Worm (Caenorhabditis elegans) whole organism, midembryonic: ENCODE measurements around the gene pycr-1.
A peak's percentile ranks its signal among the peaks of the same experiment; 100 is the strongest.

Source experiments
- T22C8.4 ChIP-seq: fragments of 200-800 bp; sonication (Bioruptor generic); IDR thresholded peaks from 2 replicates; pipeline ENCODE4 v1.3.6; 2022; ENCODE audit warnings: missing genetic modification characterization, missing compliant biosample characterization
- cog-1 ChIP-seq: sonication (generic microtip); optimal IDR thresholded peaks from 2 replicates; lab custom pipeline; 2016; ENCODE audit warnings: missing genetic modification characterization, missing compliant biosample characterization
- flt-1 ChIP-seq: fragments of 200-800 bp; sonication (Bioruptor generic); IDR thresholded peaks from 2 replicates; pipeline ENCODE4 v1.3.6; 2022; ENCODE audit warnings: missing genetic modification characterization, missing compliant biosample characterization
- klf-2 ChIP-seq: fragments of 200-800 bp; sonication (Bioruptor generic); conservative IDR thresholded peaks from 2 replicates; pipeline ENCODE4 v1.3.6; 2022; ENCODE audit warnings: missing genetic modification reagents, missing genetic modification characterization, missing compliant biosample characterization
- med-1 ChIP-seq: sonication (generic microtip); optimal IDR thresholded peaks from 2 replicates; lab custom pipeline; 2017; ENCODE audit warnings: missing genetic modification characterization, mild to moderate bottlenecking, missing compliant biosample characterization, antibody characterized with exemption, missing genetic modification reagents; ENCODE audit not compliant: insufficient read depth
- ref-1 ChIP-seq: fragments of 200-800 bp; sonication (Bioruptor generic); conservative IDR thresholded peaks from 2 replicates; pipeline ENCODE4 v1.3.6; 2022; ENCODE audit warnings: missing genetic modification reagents, missing genetic modification characterization, missing compliant biosample characterization
- tab-1 ChIP-seq: fragments of 200-800 bp; sonication (Bioruptor generic); IDR thresholded peaks from 2 replicates; pipeline ENCODE4 v1.3.6; 2022; ENCODE audit warnings: missing genetic modification characterization, missing compliant biosample characterization
- ztf-23 ChIP-seq: fragments of 200-800 bp; sonication (Bioruptor generic); IDR thresholded peaks from 2 replicates; pipeline ENCODE4 v1.3.6; 2022; ENCODE audit warnings: missing genetic modification reagents, missing genetic modification characterization, missing compliant biosample characterization
- ztf-29 ChIP-seq: fragments of 200-800 bp; sonication (Bioruptor generic); IDR thresholded peaks from 2 replicates; pipeline ENCODE4 v1.3.6; 2022; ENCODE audit warnings: missing genetic modification reagents, missing genetic modification characterization, missing compliant biosample characterization

The pycr-1 gene

ce11 chrX:12179090-12179488, 32.5 kb downstream of the pycr-1 start:
- TF ChIP-seq ztf-23 (GFP tag; lab: Robert Waterston, UW), result no peak
- TF ChIP-seq cog-1 (tag; lab: Kevin White, UChicago), result no peak
- no peak for TF ChIP-seq klf-2
- no peak for TF ChIP-seq ref-1 (GFP tag; lab: Robert Waterston, UW)
- no peak for TF ChIP-seq med-1 (GFP tag; lab: Kevin White, UChicago)
- TF ChIP-seq flt-1 (GFP tag; lab: Robert Waterston, UW), result no peak
- TF ChIP-seq ztf-29 (GFP tag; lab: Robert Waterston, UW), result no peak
- no peak for TF ChIP-seq tab-1 (GFP tag; lab: Robert Waterston, UW)
- TF ChIP-seq T22C8.4 (GFP tag; lab: Robert Waterston, UW), result no peak

ce11 chrX:12179817-12180384, 33.3 kb downstream of the pycr-1 start:
- 0 out of 2 replicates have a peak, but pooled peaks have one; percentile 66 for TF ChIP-seq tab-1 (GFP tag; lab: Robert Waterston, UW)
- no peak for TF ChIP-seq flt-1 (GFP tag; lab: Robert Waterston, UW)
- no peak for TF ChIP-seq ref-1 (GFP tag; lab: Robert Waterston, UW)
- no peak for TF ChIP-seq cog-1 (tag; lab: Kevin White, UChicago)
- no peak for TF ChIP-seq med-1 (GFP tag; lab: Kevin White, UChicago)
- no peak for TF ChIP-seq ztf-29 (GFP tag; lab: Robert Waterston, UW)

ce11 chrX:12180681-12181080, 34.0 kb downstream of the pycr-1 start:
- TF ChIP-seq med-1 (GFP tag; lab: Kevin White, UChicago), result no peak
- no peak for TF ChIP-seq flt-1 (GFP tag; lab: Robert Waterston, UW)
- no peak for TF ChIP-seq ref-1 (GFP tag; lab: Robert Waterston, UW)
- no peak for TF ChIP-seq ztf-29 (GFP tag; lab: Robert Waterston, UW)
- TF ChIP-seq ztf-23 (GFP tag; lab: Robert Waterston, UW), result no peak
- TF ChIP-seq tab-1 (GFP tag; lab: Robert Waterston, UW), result no peak
- no peak for TF ChIP-seq cog-1 (tag; lab: Kevin White, UChicago)
- no peak for TF ChIP-seq T22C8.4 (GFP tag; lab: Robert Waterston, UW)
- TF ChIP-seq klf-2, result no peak

ce11 chrX:12181606-12182005, 35.0 kb downstream of the pycr-1 start:
- no peak for TF ChIP-seq ztf-23 (GFP tag; lab: Robert Waterston, UW)
- no peak for TF ChIP-seq flt-1 (GFP tag; lab: Robert Waterston, UW)
- no peak for TF ChIP-seq klf-2
- no peak for TF ChIP-seq T22C8.4 (GFP tag; lab: Robert Waterston, UW)
- TF ChIP-seq tab-1 (GFP tag; lab: Robert Waterston, UW), result no peak
- TF ChIP-seq cog-1 (tag; lab: Kevin White, UChicago), result no peak

ce11 chrX:12182684-12183477, 36.2 kb downstream of the pycr-1 start:
- no peak for TF ChIP-seq ztf-29 (GFP tag; lab: Robert Waterston, UW)
- peak; percentile 51 for TF ChIP-seq cog-1 (tag; lab: Kevin White, UChicago)
- TF ChIP-seq flt-1 (GFP tag; lab: Robert Waterston, UW), result 0 out of 2 replicates have a peak, but pooled peaks have one; percentile 19

- TF ChIP-seq ref-1 (GFP tag; lab: Robert Waterston, UW) (no peak), ztf-23 (GFP tag; lab: Robert Waterston, UW) (no peak), ztf-29 (GFP tag; lab: Robert Waterston, UW) (no peak), klf-2 (no peak), cog-1 (tag; lab: Kevin White, UChicago) (no peak)
These were observed 37.8 kb downstream of the pycr-1 start for ce11 chrX:12184393-12184792.

ce11 chrX:12185847-12186559, 39.4 kb downstream of the pycr-1 start:
- TF ChIP-seq tab-1 (GFP tag; lab: Robert Waterston, UW), result no peak
- TF ChIP-seq cog-1 (tag; lab: Kevin White, UChicago), result no peak
- TF ChIP-seq flt-1 (GFP tag; lab: Robert Waterston, UW), result no peak
- TF ChIP-seq ref-1 (GFP tag; lab: Robert Waterston, UW), result no peak
- TF ChIP-seq ztf-23 (GFP tag; lab: Robert Waterston, UW), result no peak
- no peak for TF ChIP-seq klf-2
- no peak for TF ChIP-seq T22C8.4 (GFP tag; lab: Robert Waterston, UW)
- TF ChIP-seq ztf-29 (GFP tag; lab: Robert Waterston, UW), result no peak
- TF ChIP-seq med-1 (GFP tag; lab: Kevin White, UChicago), result no peak

ce11 chrX:12186592-12186991, 40.0 kb downstream of the pycr-1 start:
- TF ChIP-seq T22C8.4 (GFP tag; lab: Robert Waterston, UW) (no peak), cog-1 (tag; lab: Kevin White, UChicago) (no peak), ztf-29 (GFP tag; lab: Robert Waterston, UW) (no peak), med-1 (GFP tag; lab: Kevin White, UChicago) (no peak), flt-1 (GFP tag; lab: Robert Waterston, UW) (no peak), ref-1 (GFP tag; lab: Robert Waterston, UW) (no peak), tab-1 (GFP tag; lab: Robert Waterston, UW) (no peak), klf-2 (no peak), ztf-23 (GFP tag; lab: Robert Waterston, UW) (no peak)
